Fruit fly (Drosophila melanogaster) whole organism, larva: ENCODE data around the gene CG34258.

Experiments used
- noc ChIP-seq: fragments of 200-800 bp; sonication (Bioruptor generic); optimal IDR thresholded peaks from 3 replicates; lab custom pipeline; 2019; ENCODE audit warnings: missing biosample characterization, mild to moderate bottlenecking, missing genetic modification characterization, moderate library complexity

CG34258 gene

dm6 chr3L:19913328-19913936 lies 38.3 kb downstream of the CG34258 start, which contains the start of gene Mtr3:
Gene Mtr3, minus strand, starts transcription at chr3L:19913715.
- TF ChIP-seq noc: no peak

- TF ChIP-seq noc: no peak
Measured at dm6 chr3L:19910054-19910414, 41.7 kb downstream of the CG34258 start, which contains the start of the genes Mi-2 and Prp3. Gene Mi-2, minus strand, starts transcription at chr3L:19910215. Gene Prp3, plus strand, starts transcription at chr3L:19910300.

dm6 chr3L:19909234-19910053 lies 42.3 kb downstream of the CG34258 start:
- TF ChIP-seq noc: no peak

- TF ChIP-seq noc: no peak
Measured at dm6 chr3L:19908201-19909127, 43.3 kb downstream of the CG34258 start.

DNA sequence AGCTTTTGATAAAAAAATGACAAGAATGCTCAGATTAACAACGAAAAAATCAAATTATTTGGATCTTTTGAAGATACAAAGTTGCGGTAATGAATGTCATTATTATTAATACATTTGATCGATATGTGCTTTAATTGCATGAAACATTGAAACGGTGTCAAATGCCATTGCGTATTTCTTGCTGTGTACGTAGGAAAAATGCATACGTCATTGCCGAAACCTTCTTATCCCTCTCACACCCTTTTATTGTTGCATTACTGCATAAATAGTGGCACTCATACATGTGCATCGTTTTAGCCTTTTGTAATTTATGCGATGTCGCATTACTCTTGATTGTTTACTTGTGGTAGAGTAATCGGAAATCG lies 44.1 kb downstream of the CG34258 start:
- no peak for TF ChIP-seq noc

dm6 chr3L:19906780-19907705 lies 44.7 kb downstream of the CG34258 start:
- TF ChIP-seq noc: peak; percentile 35

- no peak for TF ChIP-seq noc
Measured at dm6 chr3L:19906148-19906752, 45.5 kb downstream of the CG34258 start.

- no peak for TF ChIP-seq noc
Measured at dm6 chr3L:19905427-19905826, 46.3 kb downstream of the CG34258 start.

dm6 chr3L:19904411-19905135 lies 47.2 kb downstream of the CG34258 start:
- TF ChIP-seq noc: no peak

DNA sequence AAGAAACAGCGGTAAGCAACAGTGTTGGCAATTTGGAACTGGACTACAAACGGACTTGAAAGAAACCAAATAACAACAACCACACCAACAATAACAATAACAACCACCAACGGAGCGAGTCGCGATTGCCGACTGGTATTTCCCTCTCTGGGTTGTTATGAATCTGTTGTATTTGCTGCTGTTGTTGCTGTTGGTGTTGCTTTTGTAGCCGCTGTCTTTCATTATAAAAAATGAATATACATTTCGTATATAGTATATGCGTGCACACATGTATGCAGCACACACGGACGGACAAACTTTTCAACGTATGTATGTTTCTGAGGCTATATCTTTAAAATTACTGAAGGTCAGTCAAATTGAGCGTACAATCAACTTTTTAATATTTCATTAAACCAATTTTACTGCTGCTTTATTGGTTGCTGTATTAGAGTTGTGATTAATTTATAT lies 48.3 kb downstream of the CG34258 start:
- TF ChIP-seq noc: no peak

- TF ChIP-seq noc: peak; percentile 94
Measured at dm6 chr3L:19902560-19903399, 49.0 kb downstream of the CG34258 start.

DNA sequence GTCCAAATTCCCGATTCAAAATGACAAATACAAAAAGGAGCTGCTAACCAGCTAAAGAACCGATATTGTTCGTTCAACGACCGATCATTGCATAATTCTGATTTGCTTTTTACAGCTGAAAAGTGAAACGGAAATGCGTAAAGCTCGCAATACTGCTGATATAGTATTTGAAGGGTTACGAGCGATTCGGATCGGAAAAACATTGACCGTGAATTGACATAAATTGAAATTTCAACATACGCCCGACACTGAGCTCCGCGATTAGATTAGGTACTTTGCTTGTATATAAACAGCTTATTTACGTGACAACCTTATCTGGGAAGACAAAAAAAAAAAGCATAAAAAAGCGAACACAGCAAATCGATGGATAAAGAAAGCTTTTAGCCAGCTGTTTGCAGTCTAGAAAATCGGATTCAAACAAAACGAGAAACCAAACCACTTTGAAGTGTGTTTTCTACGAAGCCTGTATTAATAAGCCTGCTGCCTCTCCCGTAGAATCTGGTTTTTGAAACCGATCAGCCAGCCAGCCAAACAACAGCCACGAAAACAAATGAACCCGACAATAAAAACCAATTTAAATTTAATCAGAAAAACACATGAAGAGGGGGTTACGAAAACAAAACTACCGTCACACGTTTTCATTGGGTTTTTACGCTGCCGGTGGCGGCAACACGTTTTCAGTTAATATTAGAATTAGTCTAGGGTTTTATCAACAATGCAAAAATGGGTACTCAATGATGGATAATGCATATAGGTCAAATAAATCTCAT lies 50.1 kb downstream of the CG34258 start:
- peak; percentile 14 for TF ChIP-seq noc
